Fruit fly (Drosophila melanogaster) whole organism, embryonic: ENCODE measurements around the gene CG32354.

Experiments
- Aef1 ChIP-seq: fragments of 200-800 bp; sonication (Bioruptor generic); IDR thresholded peaks from 3 replicates; pipeline ENCODE4 v1.3.6; 2022; ENCODE audit warnings: missing biosample characterization, missing genetic modification characterization
- CG10147 ChIP-seq: fragments of 200-800 bp; sonication (Bioruptor generic); optimal IDR thresholded peaks from 2 replicates; lab custom pipeline; 2019; ENCODE audit warnings: missing biosample characterization, mild to moderate bottlenecking, missing genetic modification characterization, moderate library complexity
- CG11093 ChIP-seq: fragments of 200-800 bp; sonication (Bioruptor generic); IDR thresholded peaks from 3 replicates; pipeline ENCODE4 v1.3.6; 2022; ENCODE audit warnings: missing biosample characterization, missing genetic modification characterization
- CG13287 ChIP-seq: fragments of 200-800 bp; sonication (Bioruptor generic); IDR thresholded peaks from 2 replicates; pipeline ENCODE4 v1.3.6; 2022; ENCODE audit warnings: missing biosample characterization, missing genetic modification characterization; ENCODE audit not compliant: partially characterized antibody
- CG1529 ChIP-seq: fragments of 200-800 bp; sonication (Bioruptor generic); optimal IDR thresholded peaks from 3 replicates; lab custom pipeline; 2018; ENCODE audit warnings: missing biosample characterization, missing genetic modification characterization
- CG16779 ChIP-seq: fragments of 200-800 bp; sonication (Bioruptor generic); IDR thresholded peaks from 2 replicates; pipeline ENCODE4 v1.3.6; 2022; ENCODE audit warnings: missing biosample characterization, missing genetic modification characterization
- CG18619 ChIP-seq: fragments of 200-800 bp; sonication (Bioruptor generic); optimal IDR thresholded peaks from 3 replicates; lab custom pipeline; 2017; ENCODE audit warnings: missing biosample characterization, mild to moderate bottlenecking, missing genetic modification characterization
- CG2712 ChIP-seq: fragments of 200-800 bp; optimal IDR thresholded peaks from 3 replicates; lab custom pipeline; 2019; ENCODE audit warnings: missing biosample characterization, mild to moderate bottlenecking, missing genetic modification characterization, moderate library complexity
- CG32772 ChIP-seq: fragments of 200-800 bp; sonication (Bioruptor generic); IDR thresholded peaks from 2 replicates; pipeline ENCODE4 v1.3.6; 2022; ENCODE audit warnings: missing biosample characterization, missing genetic modification characterization
- CG4424 ChIP-seq: fragments of 200-800 bp; sonication (Bioruptor generic); optimal IDR thresholded peaks from 3 replicates; lab custom pipeline; 2016; ENCODE audit warnings: missing biosample characterization, missing genetic modification characterization
- CG4617 ChIP-seq: fragments of 200-800 bp; sonication (Bioruptor generic); optimal IDR thresholded peaks from 3 replicates; lab custom pipeline; 2016; ENCODE audit warnings: missing biosample characterization, missing genetic modification characterization, borderline replicate concordance
- CG4730 ChIP-seq: fragments of 200-800 bp; sonication (Bioruptor generic); IDR thresholded peaks from 2 replicates; pipeline ENCODE4 v1.3.6; 2022; ENCODE audit warnings: missing biosample characterization, missing genetic modification characterization
- Dek ChIP-seq: fragments of 200-800 bp; sonication (Bioruptor generic); optimal IDR thresholded peaks from 3 replicates; lab custom pipeline; 2019; ENCODE audit warnings: missing biosample characterization, mild to moderate bottlenecking, missing genetic modification characterization, moderate library complexity
- Doc2 ChIP-seq: fragments of 200-800 bp; sonication (Bioruptor generic); IDR thresholded peaks from 2 replicates; pipeline ENCODE4 v1.3.6; 2022; ENCODE audit warnings: missing biosample characterization, missing genetic modification characterization
- Drgx ChIP-seq: fragments of 200-800 bp; sonication (Bioruptor generic); IDR thresholded peaks from 2 replicates; pipeline ENCODE4 v1.3.6; 2022; ENCODE audit warnings: missing biosample characterization, missing genetic modification characterization
- Jarid2 ChIP-seq: fragments of 200-800 bp; sonication (Bioruptor generic); optimal IDR thresholded peaks from 3 replicates; lab custom pipeline; 2017; ENCODE audit warnings: mild to moderate bottlenecking, missing biosample characterization, missing genetic modification reagents, missing genetic modification characterization
- Meics ChIP-seq: fragments of 200-800 bp; sonication (Bioruptor generic); optimal IDR thresholded peaks from 2 replicates; lab custom pipeline; 2017; ENCODE audit warnings: missing biosample characterization, mild to moderate bottlenecking, missing genetic modification characterization
- NFAT ChIP-seq: fragments of 200-800 bp; sonication (Bioruptor generic); IDR thresholded peaks from 2 replicates; pipeline ENCODE4 v1.3.6; 2022; ENCODE audit warnings: missing biosample characterization, missing genetic modification characterization
- Nf-YC ChIP-seq: fragments of 200-800 bp; optimal IDR thresholded peaks from 3 replicates; lab custom pipeline; 2019; ENCODE audit warnings: missing biosample characterization, mild to moderate bottlenecking, missing genetic modification characterization, moderate library complexity
- Oaz ChIP-seq: fragments of 200-800 bp; sonication (Bioruptor generic); IDR thresholded peaks from 2 replicates; pipeline ENCODE4 v1.3.6; 2022; ENCODE audit warnings: missing biosample characterization, missing genetic modification characterization
- Ravus ChIP-seq: fragments of 200-800 bp; sonication (Bioruptor generic); IDR thresholded peaks from 2 replicates; pipeline ENCODE4 v1.3.6; 2022; ENCODE audit warnings: missing biosample characterization, missing genetic modification characterization
- Side ChIP-seq: fragments of 200-800 bp; sonication (Bioruptor generic); optimal IDR thresholded peaks from 2 replicates; lab custom pipeline; 2016; ENCODE audit warnings: missing biosample characterization, missing genetic modification characterization
- Ssrp ChIP-seq: fragments of 200-800 bp; sonication (Bioruptor generic); optimal IDR thresholded peaks from 2 replicates; lab custom pipeline; 2018; ENCODE audit warnings: missing biosample characterization, mild to moderate bottlenecking, missing genetic modification characterization, moderate library complexity
- Tbp ChIP-seq: fragments of >200 bp; optimal IDR thresholded peaks from 2 replicates; lab custom pipeline; 2018; ENCODE audit warnings: missing biosample characterization, missing genetic modification characterization
- ash1 ChIP-seq: fragments of 200-800 bp; sonication (Bioruptor generic); optimal IDR thresholded peaks from 2 replicates; lab custom pipeline; 2018; ENCODE audit warnings: missing biosample characterization, mild to moderate bottlenecking, missing genetic modification characterization
- az2 ChIP-seq: fragments of 200-800 bp; sonication (Bioruptor generic); optimal IDR thresholded peaks from 3 replicates; lab custom pipeline; 2016; ENCODE audit warnings: missing biosample characterization, missing genetic modification characterization
- cato ChIP-seq: fragments of 200-800 bp; sonication (Bioruptor generic); optimal IDR thresholded peaks from 2 replicates; lab custom pipeline; 2016; ENCODE audit warnings: missing biosample characterization, missing genetic modification characterization, borderline replicate concordance
- chinmo ChIP-seq: fragments of 200-800 bp; sonication (Bioruptor generic); IDR thresholded peaks from 4 replicates; pipeline ENCODE4 v1.3.6; 2022; ENCODE audit warnings: missing biosample characterization, missing genetic modification characterization; ENCODE audit not compliant: partially characterized antibody
- esg ChIP-seq: fragments of 200-800 bp; sonication (Bioruptor generic); conservative IDR thresholded peaks from 2 replicates; pipeline ENCODE4 v1.3.6; 2022; ENCODE audit warnings: missing biosample characterization, missing genetic modification characterization
- grn ChIP-seq: fragments of 200-800 bp; sonication (Bioruptor generic); optimal IDR thresholded peaks from 3 replicates; lab custom pipeline; 2017; ENCODE audit warnings: missing biosample characterization, missing genetic modification characterization
- gsb-n ChIP-seq: fragments of 200-800 bp; sonication (Bioruptor generic); optimal IDR thresholded peaks from 3 replicates; lab custom pipeline; 2018; ENCODE audit warnings: missing biosample characterization, mild to moderate bottlenecking, missing genetic modification characterization
- gt ChIP-seq: fragments of 200-800 bp; sonication (Bioruptor generic); IDR thresholded peaks from 2 replicates; pipeline ENCODE4 v1.3.6; 2022; ENCODE audit warnings: missing biosample characterization, missing genetic modification characterization
- ind ChIP-seq: fragments of 200-800 bp; sonication (Bioruptor generic); optimal IDR thresholded peaks from 3 replicates; lab custom pipeline; 2016; ENCODE audit warnings: missing biosample characterization, missing genetic modification characterization
- kah ChIP-seq: fragments of 200-800 bp; sonication (Bioruptor generic); optimal IDR thresholded peaks from 2 replicates; lab custom pipeline; 2018; ENCODE audit warnings: missing biosample characterization, mild to moderate bottlenecking, missing genetic modification characterization
- ken ChIP-seq: fragments of 200-800 bp; sonication (Bioruptor generic); IDR thresholded peaks from 3 replicates; pipeline ENCODE4 v1.3.6; 2022; ENCODE audit warnings: missing biosample characterization, missing genetic modification characterization
- lmd ChIP-seq: fragments of 200-800 bp; sonication (Bioruptor generic); IDR thresholded peaks from 2 replicates; pipeline ENCODE4 v1.3.6; 2022; ENCODE audit warnings: missing biosample characterization, missing genetic modification characterization
- mirr ChIP-seq: fragments of 200-800 bp; sonication (Bioruptor generic); optimal IDR thresholded peaks from 3 replicates; lab custom pipeline; 2018; ENCODE audit warnings: missing biosample characterization, mild to moderate bottlenecking, missing genetic modification characterization
- nmo ChIP-seq: fragments of 200-800 bp; sonication (Bioruptor generic); optimal IDR thresholded peaks from 2 replicates; lab custom pipeline; 2018; ENCODE audit warnings: missing biosample characterization, mild to moderate bottlenecking, missing genetic modification characterization, moderate library complexity
- nom ChIP-seq: fragments of 200-800 bp; sonication (Bioruptor generic); optimal IDR thresholded peaks from 2 replicates; lab custom pipeline; 2017; ENCODE audit warnings: missing biosample characterization, missing genetic modification characterization, mild to moderate bottlenecking, moderate library complexity, missing genetic modification reagents
- pnt ChIP-seq: fragments of 200-800 bp; sonication (Bioruptor generic); optimal IDR thresholded peaks from 3 replicates; lab custom pipeline; 2016; ENCODE audit warnings: missing biosample characterization, missing genetic modification characterization
- ro ChIP-seq: fragments of 200-800 bp; sonication (Bioruptor generic); IDR thresholded peaks from 2 replicates; pipeline ENCODE4 v1.3.6; 2022; ENCODE audit warnings: missing biosample characterization, missing genetic modification characterization
- sens ChIP-seq: fragments of 200-800 bp; sonication (Bioruptor generic); peaks from one replicate; lab custom pipeline; 2016; ENCODE audit warnings: missing biosample characterization, missing genetic modification characterization
- sqz ChIP-seq: fragments of 200-800 bp; sonication (Bioruptor generic); optimal IDR thresholded peaks from 3 replicates; lab custom pipeline; 2018; ENCODE audit warnings: missing biosample characterization, mild to moderate bottlenecking, missing genetic modification characterization
- vvl ChIP-seq: fragments of 200-800 bp; sonication (Bioruptor generic); IDR thresholded peaks from 2 replicates; pipeline ENCODE4 v1.3.6; 2022; ENCODE audit warnings: missing biosample characterization, missing genetic modification characterization
- z ChIP-seq: fragments of 200-800 bp; sonication (Bioruptor generic); IDR thresholded peaks from 3 replicates; pipeline ENCODE4 v1.3.6; 2022; ENCODE audit warnings: missing biosample characterization, missing genetic modification characterization
- zfh1 ChIP-seq: fragments of 200-800 bp; sonication (Bioruptor generic); IDR thresholded peaks from 3 replicates; pipeline ENCODE4 v1.3.6; 2022; ENCODE audit warnings: missing biosample characterization, missing genetic modification characterization

CG32354 gene

DNA sequence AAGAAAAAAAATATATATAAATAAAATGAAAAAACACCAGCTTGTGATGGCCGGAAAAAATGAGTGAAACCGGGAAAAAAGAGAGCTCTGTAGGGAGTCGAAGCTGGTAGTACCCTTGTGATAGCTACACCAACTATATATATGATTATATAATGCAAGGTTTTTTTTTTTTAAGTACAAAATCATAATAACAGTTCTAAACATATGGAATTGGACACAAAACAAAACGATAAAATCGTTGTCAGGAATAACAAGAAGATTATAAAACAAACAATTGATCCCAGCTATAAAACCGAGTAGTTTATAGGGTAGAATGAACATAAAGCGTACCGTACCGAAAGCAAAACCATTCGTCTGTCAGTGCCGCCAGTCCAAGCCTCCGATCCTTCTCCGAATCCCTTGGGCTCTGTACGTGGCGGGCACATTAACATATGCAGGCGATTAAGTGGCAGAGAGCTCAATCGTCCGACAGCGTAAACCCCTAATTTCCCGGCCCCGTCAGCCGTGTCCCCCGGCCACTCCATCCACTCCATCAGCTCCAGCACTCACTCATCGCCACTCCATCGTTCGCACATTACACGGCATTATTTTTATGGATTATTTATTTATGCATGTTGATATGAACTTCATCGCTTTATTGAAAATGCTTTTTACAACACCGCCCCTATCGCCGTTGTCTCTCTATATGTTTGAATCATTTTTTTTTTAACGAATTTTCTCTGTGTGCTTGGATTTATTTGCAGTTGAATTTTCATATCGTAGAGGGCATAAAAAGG, 39.4 kb upstream of the CG32354 start (continued):
- no peak for TF ChIP-seq pnt (GFP tag; lab: Kevin White, UChicago)
- TF ChIP-seq ash1 (GFP tag; lab: Kevin White, UChicago) = no peak
- TF ChIP-seq Ravus (GFP tag; lab: Robert Waterston, UW) = no peak
- TF ChIP-seq cato (GFP tag; lab: Kevin White, UChicago) = no peak
- TF ChIP-seq Aef1 (GFP tag; lab: Robert Waterston, UW) = no peak

DNA sequence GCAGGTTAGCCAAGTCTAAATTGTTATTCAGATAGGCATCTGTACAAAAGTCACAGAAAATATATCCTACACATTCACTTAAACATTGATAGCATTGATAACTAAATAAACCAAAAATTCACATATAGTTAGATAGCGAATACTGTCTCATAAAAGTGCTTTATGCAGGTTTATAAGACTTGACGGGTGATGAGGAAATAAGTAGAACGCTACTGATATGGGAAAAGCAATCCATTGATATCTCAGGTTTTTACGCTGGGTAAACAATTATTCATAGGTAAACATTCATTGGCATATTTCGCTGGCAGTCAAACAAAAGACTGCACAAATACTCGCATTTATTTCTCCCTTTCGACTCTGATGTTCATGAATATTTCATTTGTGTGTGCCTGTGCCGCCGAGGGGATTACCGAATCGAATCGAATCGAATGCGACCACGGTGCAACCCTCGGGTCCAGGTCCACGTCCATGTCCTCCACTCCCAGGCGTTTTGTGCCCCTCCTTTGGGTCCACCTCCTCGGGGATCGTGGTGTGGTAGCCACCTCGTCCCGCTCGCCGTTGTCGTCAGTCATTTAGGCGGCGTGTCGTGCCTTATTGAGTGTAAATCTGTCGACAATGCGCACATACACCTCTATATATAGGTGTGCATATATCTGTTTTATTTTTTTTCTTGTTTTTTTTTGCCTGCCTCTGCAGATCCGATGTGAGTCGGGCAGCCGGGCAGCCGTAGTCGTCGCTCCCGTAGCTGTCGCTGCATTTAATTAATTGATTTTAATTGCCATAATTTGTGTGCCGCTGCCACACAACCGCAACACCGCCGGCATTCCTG, 38.3 kb upstream of the CG32354 start:
- peak; percentile 55 for TF ChIP-seq sens (GFP tag; lab: Kevin White, UChicago)
- peak; percentile 8 for TF ChIP-seq CG2712 (tag; lab: Kevin White, UChicago)
- TF ChIP-seq Dek (tag; lab: Kevin White, UChicago) = no peak
- peak; percentile 17; the same call in 1 of the 2 replicates for TF ChIP-seq Drgx
- TF ChIP-seq Jarid2 (GFP tag; lab: Kevin White, UChicago) = peak; percentile 6
- TF ChIP-seq CG16779 (GFP tag; lab: Robert Waterston, UW) = no peak
- peak; percentile 10 for TF ChIP-seq Ssrp (tag; lab: Kevin White, UChicago)
- TF ChIP-seq vvl (GFP tag; lab: Robert Waterston, UW) = peak; percentile 33; the same call in 1 of the 2 replicates
- 0 out of 2 replicates have a peak, but pooled peaks have one; percentile 8 for TF ChIP-seq CG4730 (GFP tag; lab: Robert Waterston, UW)
- no peak for TF ChIP-seq az2 (GFP tag; lab: Kevin White, UChicago)
- TF ChIP-seq Oaz (GFP tag; lab: Robert Waterston, UW) = 0 out of 2 replicates have a peak, but pooled peaks have one; percentile 19
- TF ChIP-seq nom = peak; percentile 18
- 0 out of 2 replicates have a peak, but pooled peaks have one; percentile 3 for TF ChIP-seq lmd
- TF ChIP-seq CG4617 (GFP tag; lab: Kevin White, UChicago) = no peak
- peak; percentile 38; the same call in 1 of the 2 replicates for TF ChIP-seq CG32772
- no peak for TF ChIP-seq CG10147 (GFP tag; lab: Kevin White, UChicago)
- TF ChIP-seq zfh1 (GFP tag; lab: Robert Waterston, UW) = 0 out of 3 replicates have a peak, but pooled peaks have one; percentile 13
- TF ChIP-seq Tbp (GFP tag; lab: Kevin White, UChicago) = no peak
- TF ChIP-seq CG4424 (GFP tag; lab: Kevin White, UChicago) = peak; percentile 18
- 0 out of 4 replicates have a peak, but pooled peaks have one; percentile 58 for TF ChIP-seq chinmo
- TF ChIP-seq CG11093 (GFP tag; lab: Robert Waterston, UW) = 0 out of 3 replicates have a peak, but pooled peaks have one; percentile 7
- TF ChIP-seq z (GFP tag; lab: Robert Waterston, UW) = 0 out of 3 replicates have a peak, but pooled peaks have one; percentile 48
- TF ChIP-seq nmo (GFP tag; lab: Kevin White, UChicago) = peak; percentile 10
- peak; percentile 11 for TF ChIP-seq gsb-n (tag; lab: Kevin White, UChicago)
- TF ChIP-seq Meics (GFP tag; lab: Kevin White, UChicago) = peak; percentile 8

dm6 chr3L:8459615-8460004, 37.6 kb upstream of the CG32354 start:
- TF ChIP-seq CG13287 (GFP tag; lab: Robert Waterston, UW) (peak; percentile 23; the same call in 1 of the 2 replicates), CG1529 (no peak), NFAT (GFP tag; lab: Robert Waterston, UW) (peak; percentile 63; the same call in 1 of the 2 replicates), kah (GFP tag; lab: Kevin White, UChicago) (peak; percentile 23), esg (GFP tag; lab: Robert Waterston, UW) (0 out of 2 replicates have a peak, but pooled peaks have one; percentile 12), Doc2 (GFP tag; lab: Robert Waterston, UW) (no peak), Side (GFP tag; lab: Kevin White, UChicago) (no peak), CG18619 (GFP tag; lab: Kevin White, UChicago) (no peak), ro (GFP tag; lab: Robert Waterston, UW) (no peak), grn (GFP tag; lab: Kevin White, UChicago) (no peak), sqz (GFP tag; lab: Kevin White, UChicago) (no peak), gt (no peak), ind (GFP tag; lab: Kevin White, UChicago) (no peak), vvl (GFP tag; lab: Robert Waterston, UW) (no peak), mirr (peak; percentile 36), Nf-YC (tag; lab: Kevin White, UChicago) (no peak), ken (peak; percentile 36; the same call in 1 of the 3 replicates)
